Fruit fly (Drosophila melanogaster): ENCODE measurements around the gene CG46307.

DNA sequence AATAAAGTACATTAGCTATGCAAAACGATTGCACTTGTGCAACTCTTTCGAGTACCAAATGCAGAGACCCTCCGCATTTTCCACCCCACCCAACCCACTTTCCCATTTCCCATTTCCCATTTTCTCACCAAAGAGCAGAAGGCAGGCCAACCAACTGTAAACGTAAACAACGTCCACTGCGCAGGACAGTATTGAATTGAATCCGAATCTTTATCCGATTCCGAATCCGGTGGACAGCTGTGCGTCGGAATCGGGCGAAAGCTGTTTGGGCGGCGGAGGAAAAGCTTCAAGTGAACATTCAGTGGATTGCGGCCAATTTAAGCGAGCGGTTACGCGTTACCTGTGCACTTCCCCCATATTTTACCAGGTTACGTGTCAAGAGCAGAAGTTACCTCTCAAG lies 29.3 kb upstream of the CG46307 start, which contains the start of gene tadr:
- no peak for TF ChIP-seq CTCF (optimal IDR thresholded peaks at IDR 0.05)
- no peak for TF ChIP-seq CG8478 (optimal IDR thresholded peaks at IDR 0.05)
